Worm (Caenorhabditis elegans) whole organism, L4/young adult: ENCODE measurements around the gene pcp-3.

Experiments
- W03F9.2 ChIP-seq: fragments of 150-350 bp; optimal IDR thresholded peaks from 2 replicates; lab custom pipeline; 2014; ENCODE audit warnings: missing biosample characterization, missing genetic modification characterization
- him-1 ChIP-seq: sonication (generic microtip); optimal IDR thresholded peaks from 2 replicates; lab custom pipeline; 2016; ENCODE audit warnings: missing genotype, missing genetic modification reagents, missing genetic modification characterization, missing compliant biosample characterization

ce11 chrIV:9150175-9150574 is 8.6 kb downstream of the pcp-3 start, which contains the start of gene F23B2.7:
- TF ChIP-seq W03F9.2 (tag; lab: Kevin White, UChicago) (no peak), him-1 (tag; lab: Kevin White, UChicago) (no peak)
